Fruit fly (Drosophila melanogaster) whole organism, embryonic: ENCODE measurements around the gene Dh44.

Source experiments
- Bgb ChIP-seq: fragments of 200-800 bp; sonication (Bioruptor generic); IDR thresholded peaks from 2 replicates; pipeline ENCODE4 v1.3.6; 2022; ENCODE audit warnings: missing biosample characterization, missing genetic modification characterization; ENCODE audit not compliant: partially characterized antibody
- CG1024 ChIP-seq: fragments of 200-800 bp; sonication (Bioruptor generic); IDR thresholded peaks from 2 replicates; pipeline ENCODE4 v1.3.6; 2022; ENCODE audit warnings: missing biosample characterization, missing genetic modification characterization
- CG10274 ChIP-seq: fragments of 200-800 bp; sonication (Bioruptor generic); optimal IDR thresholded peaks from 3 replicates; lab custom pipeline; 2017; ENCODE audit warnings: missing biosample characterization, mild to moderate bottlenecking, missing genetic modification characterization
- CG12236 ChIP-seq: fragments of 200-800 bp; sonication (Bioruptor generic); optimal IDR thresholded peaks from 2 replicates; lab custom pipeline; 2016; ENCODE audit warnings: missing biosample characterization, missing genetic modification characterization
- CG32767 ChIP-seq: fragments of 200-800 bp; sonication (Bioruptor generic); IDR thresholded peaks from 2 replicates; pipeline ENCODE4 v1.3.6; 2022; ENCODE audit warnings: missing biosample characterization, missing genetic modification characterization
- CG3726 ChIP-seq: fragments of 200-800 bp; sonication (Bioruptor generic); IDR thresholded peaks from 3 replicates; pipeline ENCODE4, ENCODE4 v1.3.6; 2022; ENCODE audit warnings: missing biosample characterization, missing genetic modification characterization
- CG6854 ChIP-seq: fragments of 200-800 bp; sonication (Bioruptor generic); optimal IDR thresholded peaks from 3 replicates; lab custom pipeline; 2017; ENCODE audit warnings: missing biosample characterization, mild to moderate bottlenecking, missing genetic modification characterization
- Six4 ChIP-seq: fragments of 200-800 bp; sonication (Bioruptor generic); optimal IDR thresholded peaks from 2 replicates; lab custom pipeline; 2016; ENCODE audit warnings: missing biosample characterization, missing genetic modification characterization
- chm ChIP-seq: fragments of 200-800 bp; sonication (Bioruptor generic); IDR thresholded peaks from 2 replicates; pipeline ENCODE4 v1.3.6; 2022; ENCODE audit warnings: missing biosample characterization, missing genetic modification characterization
- lola ChIP-seq, 3 experiments: fragments of >200 bp in 2 of 3; fragments of 200-800 bp in 1 of 3; sonication (Bioruptor generic) in 1 of 3; optimal IDR thresholded peaks; 2 replicates each; lab custom pipeline; 2017 to 2019; ENCODE audit warnings: missing biosample characterization in 3 of 3, missing genetic modification characterization in 3 of 3, mild to moderate bottlenecking in 1 of 3, moderate library complexity in 1 of 3
- ttk ChIP-seq: fragments of 200-800 bp; sonication (Bioruptor generic); IDR thresholded peaks from 2 replicates; pipeline ENCODE4 v2.1.2; 2022; ENCODE audit warnings: missing biosample characterization, missing genetic modification characterization

dm6 chr3R:9605084-9605483 lies 32.9 kb upstream of the Dh44 start:
- TF ChIP-seq CG32767 (GFP tag; lab: Robert Waterston, UW): no peak
- no peak for TF ChIP-seq CG1024 (GFP tag; lab: Robert Waterston, UW)
- TF ChIP-seq Six4 (GFP tag; lab: Kevin White, UChicago): peak; percentile 12
- peak; percentile 63; the same call in 1 of the 2 replicates for TF ChIP-seq chm (GFP tag; lab: Robert Waterston, UW)
- TF ChIP-seq ttk (GFP tag; lab: Robert Waterston, UW): no peak
- TF ChIP-seq CG10274 (GFP tag; lab: Kevin White, UChicago): no peak
- peak in 1 of 3 experiments; percentile 71 for TF ChIP-seq lola (GFP tag; optimal IDR thresholded peaks at IDR 0.05; lab: Kevin White, UChicago)
- no peak for TF ChIP-seq Bgb
- no peak for TF ChIP-seq CG6854 (GFP tag; lab: Kevin White, UChicago)
- no peak for TF ChIP-seq CG3726 (GFP tag; lab: Robert Waterston, UW)
- TF ChIP-seq CG12236 (GFP tag; lab: Kevin White, UChicago): no peak
